Worm (Caenorhabditis elegans) whole organism, L2 larva: Measurements from ENCODE around the gene C29E4.15.
A peak's percentile ranks its signal among the peaks of the same experiment; 100 is the strongest.

ENCODE experiments used
- C34F6.9 ChIP-seq: fragments of 150-350 bp; optimal IDR thresholded peaks from 2 replicates; lab custom pipeline; 2014; ENCODE audit warnings: missing biosample characterization, missing genetic modification characterization
- F13H6.1 ChIP-seq: sonication (generic microtip); optimal IDR thresholded peaks from 2 replicates; lab custom pipeline; 2016; ENCODE audit warnings: missing genetic modification characterization, missing compliant biosample characterization
- R02D3.7 ChIP-seq: fragments of 150-350 bp; optimal IDR thresholded peaks from 2 replicates; lab custom pipeline; 2014; ENCODE audit warnings: missing biosample characterization, missing genetic modification characterization
- ZK546.5 ChIP-seq: sonication (generic microtip); optimal IDR thresholded peaks from 2 replicates; lab custom pipeline; 2017; ENCODE audit warnings: missing biosample characterization, missing genetic modification characterization
- alr-1 ChIP-seq: fragments of 150-350 bp; optimal IDR thresholded peaks from 2 replicates; lab custom pipeline; 2014; ENCODE audit warnings: missing biosample characterization, missing genetic modification characterization
- ama-1 ChIP-seq: fragments of 150-350 bp; optimal IDR thresholded peaks from 2 replicates; lab custom pipeline; 2018; ENCODE audit warnings: inconsistent platforms
- blmp-1 ChIP-seq: sonication (generic microtip); optimal IDR thresholded peaks from 2 replicates; lab custom pipeline; 2017; ENCODE audit warnings: missing genetic modification characterization, mild to moderate bottlenecking, missing compliant biosample characterization, antibody characterized with exemption, moderate library complexity; ENCODE audit not compliant: insufficient read depth
- ceh-16 ChIP-seq: fragments of 150-350 bp; optimal IDR thresholded peaks from 2 replicates; lab custom pipeline; 2014; ENCODE audit warnings: missing biosample characterization, missing genetic modification characterization
- ceh-82 ChIP-seq: fragments of 150-350 bp; optimal IDR thresholded peaks from 2 replicates; lab custom pipeline; 2014; ENCODE audit warnings: missing biosample characterization, missing genetic modification characterization
- crh-2 ChIP-seq: sonication (generic microtip); optimal IDR thresholded peaks from 2 replicates; lab custom pipeline; 2017; ENCODE audit warnings: missing biosample characterization, missing genetic modification characterization
- dmd-4 ChIP-seq: sonication (generic microtip); optimal IDR thresholded peaks from 2 replicates; lab custom pipeline; 2017; ENCODE audit warnings: missing biosample characterization, missing genetic modification characterization
- egl-27 ChIP-seq: sonication (generic microtip); optimal IDR thresholded peaks from 3 replicates; lab custom pipeline; 2017; ENCODE audit warnings: missing biosample characterization, missing genetic modification reagents, missing genetic modification characterization
- elt-1 ChIP-seq: fragments of 150-350 bp; optimal IDR thresholded peaks from 2 replicates; lab custom pipeline; 2014; ENCODE audit warnings: missing biosample characterization, missing genetic modification characterization
- elt-3 ChIP-seq: sonication (generic microtip); optimal IDR thresholded peaks from 2 replicates; lab custom pipeline; 2017; ENCODE audit warnings: missing biosample characterization, missing genetic modification characterization
- fos-1 ChIP-seq: fragments of 150-350 bp; optimal IDR thresholded peaks from 2 replicates; lab custom pipeline; 2014; ENCODE audit warnings: missing biosample characterization, missing genetic modification characterization
- gmeb-1 ChIP-seq: fragments of 150-350 bp; optimal IDR thresholded peaks from 2 replicates; lab custom pipeline; 2014; ENCODE audit warnings: missing biosample characterization, missing genetic modification characterization
- lsy-2 ChIP-seq, 2 experiments: fragments of 150-350 bp in 1 of 2; sonication (generic microtip) in 1 of 2; optimal IDR thresholded peaks; 2 replicates each; lab custom pipeline; 2014 to 2017; ENCODE audit warnings: missing biosample characterization in 2 of 2, missing genetic modification characterization in 2 of 2
- mab-5 ChIP-seq: fragments of 150-350 bp; optimal IDR thresholded peaks from 2 replicates; lab custom pipeline; 2014; ENCODE audit warnings: missing biosample characterization, missing genetic modification characterization
- mbf-1 ChIP-seq: sonication (generic microtip); optimal IDR thresholded peaks from 2 replicates; lab custom pipeline; 2017; ENCODE audit warnings: missing biosample characterization, missing genetic modification characterization
- nhr-10 ChIP-seq: sonication (generic microtip); optimal IDR thresholded peaks from 2 replicates; lab custom pipeline; 2017; ENCODE audit warnings: missing biosample characterization, missing genetic modification characterization
- nhr-11 ChIP-seq: fragments of 150-350 bp; optimal IDR thresholded peaks from 2 replicates; lab custom pipeline; 2014; ENCODE audit warnings: missing biosample characterization, missing genetic modification characterization
- nhr-129 ChIP-seq: fragments of 150-350 bp; optimal IDR thresholded peaks from 2 replicates; lab custom pipeline; 2014; ENCODE audit warnings: missing biosample characterization, missing genetic modification characterization
- nhr-23 ChIP-seq: fragments of 150-350 bp; optimal IDR thresholded peaks from 2 replicates; lab custom pipeline; 2014; ENCODE audit warnings: missing biosample characterization, missing genetic modification reagents, missing genetic modification characterization
- nhr-6 ChIP-seq: fragments of 150-350 bp; optimal IDR thresholded peaks from 2 replicates; lab custom pipeline; 2014; ENCODE audit warnings: missing biosample characterization, missing genetic modification characterization
- nhr-77 ChIP-seq: fragments of 150-350 bp; optimal IDR thresholded peaks from 2 replicates; lab custom pipeline; 2014; ENCODE audit warnings: missing biosample characterization, missing genetic modification characterization
- peb-1 ChIP-seq: fragments of 150-350 bp; optimal IDR thresholded peaks from 2 replicates; lab custom pipeline; 2014; ENCODE audit warnings: missing biosample characterization, missing genetic modification characterization
- sem-4 ChIP-seq: fragments of 150-350 bp; optimal IDR thresholded peaks from 2 replicates; lab custom pipeline; 2014; ENCODE audit warnings: missing biosample characterization, missing genetic modification reagents, missing genetic modification characterization
- sma-9 ChIP-seq, 2 experiments: fragments of 150-350 bp in 1 of 2; sonication (generic microtip) in 1 of 2; optimal IDR thresholded peaks; 2 replicates each; lab custom pipeline; 2014 to 2016; ENCODE audit warnings: missing genetic modification characterization in 2 of 2, mild to moderate bottlenecking in 1 of 2, missing biosample characterization in 1 of 2, missing compliant biosample characterization in 1 of 2, missing genetic modification reagents in 1 of 2, moderate library complexity in 1 of 2
- unc-39 ChIP-seq: fragments of 150-350 bp; optimal IDR thresholded peaks from 2 replicates; lab custom pipeline; 2014; ENCODE audit warnings: missing biosample characterization, missing genetic modification characterization
- unc-55 ChIP-seq: fragments of 150-350 bp; sonication (generic microtip); optimal IDR thresholded peaks from 3 replicates; lab custom pipeline; 2014; ENCODE audit warnings: missing biosample characterization, missing genetic modification reagents, missing genetic modification characterization
- unc-62 ChIP-seq: fragments of 150-350 bp; optimal IDR thresholded peaks from 2 replicates; lab custom pipeline; 2014; ENCODE audit warnings: missing biosample characterization, missing genetic modification reagents, missing genetic modification characterization
- zag-1 ChIP-seq: fragments of 150-350 bp; optimal IDR thresholded peaks from 2 replicates; lab custom pipeline; 2014; ENCODE audit warnings: missing biosample characterization, missing genetic modification characterization
- ztf-11 ChIP-seq: sonication (generic microtip); optimal IDR thresholded peaks from 2 replicates; lab custom pipeline; 2017; ENCODE audit warnings: missing biosample characterization, missing genetic modification characterization
- ztf-4 ChIP-seq: fragments of 150-350 bp; optimal IDR thresholded peaks from 2 replicates; lab custom pipeline; 2014; ENCODE audit warnings: missing biosample characterization, missing genetic modification characterization

The C29E4.15 gene

ce11 chrIII:7952077-7952765 is at the start of gene C29E4.15:
Gene C29E4.15 (plus strand): TSS chrIII:7952623.
- TF ChIP-seq egl-27 (no peak), C34F6.9 (tag; lab: Kevin White, UChicago) (peak; percentile 63), nhr-11 (tag; lab: Kevin White, UChicago) (no peak), lsy-2 (tag; optimal IDR thresholded peaks at IDR 0.05; lab: Kevin White, UChicago) (peak; percentile 27 to 80), crh-2 (tag; lab: Kevin White, UChicago) (peak; percentile 87), alr-1 (tag; lab: Kevin White, UChicago) (no peak), nhr-129 (tag; lab: Kevin White, UChicago) (peak; percentile 6), ceh-16 (no peak), ztf-4 (tag; lab: Kevin White, UChicago) (no peak), F13H6.1 (peak; percentile 15), zag-1 (tag; lab: Kevin White, UChicago) (no peak), unc-55 (GFP tag; lab: Kevin White, UChicago) (peak; percentile 83), gmeb-1 (peak; percentile 60), mab-5 (tag; lab: Kevin White, UChicago) (no peak), nhr-6 (tag; lab: Kevin White, UChicago) (no peak)
- TF ChIP-seq, all 48 proteins: peak for 7

ce11 chrIII:7903427-7903826 is 49.0 kb upstream of the C29E4.15 start:
- no peak for TF ChIP-seq ama-1
- TF ChIP-seq ceh-16 = no peak
- no peak for TF ChIP-seq fos-1 (tag; lab: Kevin White, UChicago)
- TF ChIP-seq blmp-1 (tag; lab: Kevin White, UChicago) = no peak
- no peak for TF ChIP-seq sma-9 (GFP tag; optimal IDR thresholded peaks at IDR 0.05; lab: Kevin White, UChicago)
- no peak for TF ChIP-seq sma-9 (tag; optimal IDR thresholded peaks at IDR 0.05; lab: Kevin White, UChicago)
- no peak for TF ChIP-seq nhr-23 (tag; lab: Kevin White, UChicago)
- TF ChIP-seq nhr-6 (tag; lab: Kevin White, UChicago) = no peak
- TF ChIP-seq C34F6.9 (tag; lab: Kevin White, UChicago) = no peak
- TF ChIP-seq elt-1 (tag; lab: Kevin White, UChicago) = no peak
- no peak for TF ChIP-seq unc-55 (GFP tag; lab: Kevin White, UChicago)
- TF ChIP-seq unc-39 (tag; lab: Kevin White, UChicago) = no peak
- TF ChIP-seq dmd-4 (tag; lab: Kevin White, UChicago) = no peak
- TF ChIP-seq ztf-4 (tag; lab: Kevin White, UChicago) = no peak
- TF ChIP-seq mbf-1 (tag; lab: Kevin White, UChicago) = no peak
- TF ChIP-seq nhr-77 = no peak
- no peak for TF ChIP-seq lsy-2 (tag; optimal IDR thresholded peaks at IDR 0.05; lab: Kevin White, UChicago)
- TF ChIP-seq ztf-11 (tag; lab: Kevin White, UChicago) = no peak

ce11 chrIII:7907515-7907914 is 44.9 kb upstream of the C29E4.15 start, which contains the start of gene pcp-5:
Gene pcp-5 (minus strand): TSS chrIII:7907615.
- peak in 1 of 2 experiments; percentile 6 for TF ChIP-seq lsy-2 (tag; optimal IDR thresholded peaks at IDR 0.05; lab: Kevin White, UChicago)
- TF ChIP-seq unc-62 (GFP tag; lab: Kevin White, UChicago) = no peak

ce11 chrIII:7909263-7909662 is 43.2 kb upstream of the C29E4.15 start, which contains the start of gene ZK688.1:
Gene ZK688.1 (plus strand): TSS chrIII:7909563.
- TF ChIP-seq crh-2 (tag; lab: Kevin White, UChicago) (no peak), lsy-2 (tag; optimal IDR thresholded peaks at IDR 0.05; lab: Kevin White, UChicago) (no peak), sem-4 (tag; lab: Kevin White, UChicago) (no peak), R02D3.7 (tag; lab: Kevin White, UChicago) (no peak), ZK546.5 (tag; lab: Kevin White, UChicago) (no peak), peb-1 (no peak), blmp-1 (tag; lab: Kevin White, UChicago) (no peak), nhr-11 (tag; lab: Kevin White, UChicago) (no peak), zag-1 (tag; lab: Kevin White, UChicago) (no peak), ceh-82 (no peak), nhr-129 (tag; lab: Kevin White, UChicago) (no peak), nhr-10 (tag; lab: Kevin White, UChicago) (no peak), ztf-4 (tag; lab: Kevin White, UChicago) (no peak), elt-3 (tag; lab: Kevin White, UChicago) (no peak), ama-1 (no peak), alr-1 (tag; lab: Kevin White, UChicago) (no peak), elt-1 (tag; lab: Kevin White, UChicago) (no peak)
- TF ChIP-seq, all 48 proteins: peak for 0
